Fruit fly (Drosophila melanogaster): ENCODE data around the gene CG13692.

CG13692 gene

dm6 chr2L:414593-415399, 6.8 kb upstream of the CG13692 start, which contains the start of the genes AP-2alpha and ebi (continued):
- peak; percentile 95 for TF ChIP-seq CG12659 (GFP tag; optimal IDR thresholded peaks at IDR 0.05)
- TF ChIP-seq H15 (GFP tag; IDR thresholded peaks at IDR 0.05), result peak; percentile 77
- peak; percentile 90 for TF ChIP-seq CG1603 (tag; optimal IDR thresholded peaks at IDR 0.05)
- peak; percentile 29 for TF ChIP-seq CG10565 (GFP tag; optimal IDR thresholded peaks at IDR 0.05)
- peak; percentile 91 for TF ChIP-seq Mes4 (GFP tag; optimal IDR thresholded peaks at IDR 0.05)
- TF ChIP-seq dm (GFP tag; optimal IDR thresholded peaks at IDR 0.05), result peak; percentile 91
- TF ChIP-seq tin (GFP tag; optimal IDR thresholded peaks at IDR 0.05), result peak; percentile 89
- no peak for TF ChIP-seq bigmax (GFP tag; optimal IDR thresholded peaks at IDR 0.05)
- TF ChIP-seq E2f1 (GFP tag; IDR thresholded peaks at IDR 0.05), result peak; percentile 84
- peak; percentile 82 for TF ChIP-seq CG8765 (GFP tag; IDR thresholded peaks at IDR 0.05)
- peak; percentile 22 for TF ChIP-seq sqz (GFP tag; optimal IDR thresholded peaks at IDR 0.05)
- TF ChIP-seq oc (tag; optimal IDR thresholded peaks at IDR 0.05), result no peak
- TF ChIP-seq CG2202 (tag; optimal IDR thresholded peaks at IDR 0.05), result peak; percentile 77
- TF ChIP-seq tio (GFP tag; optimal IDR thresholded peaks at IDR 0.05), result no peak
- TF ChIP-seq Aef1 (GFP tag; IDR thresholded peaks at IDR 0.05), result peak; percentile 92
- TF ChIP-seq CG17361 (GFP tag; IDR thresholded peaks at IDR 0.05), result peak; percentile 92
- TF ChIP-seq CG30020 (tag; optimal IDR thresholded peaks at IDR 0.05), result peak; percentile 74
- TF ChIP-seq corto (GFP tag; optimal IDR thresholded peaks at IDR 0.05), result no peak
- TF ChIP-seq CG7786 (GFP tag; optimal IDR thresholded peaks at IDR 0.05), result peak; percentile 95
- peak; percentile 85 for TF ChIP-seq Camta (GFP tag; optimal IDR thresholded peaks at IDR 0.05)
- peak; percentile 72 for TF ChIP-seq CG8290 (GFP tag; optimal IDR thresholded peaks at IDR 0.05)
- TF ChIP-seq CG8290 (tag; optimal IDR thresholded peaks at IDR 0.05), result peak; percentile 31 to 61
- no peak for TF ChIP-seq fd64A (GFP tag; optimal IDR thresholded peaks at IDR 0.05)
- no peak; the same call in 1 of the 2 replicates for TF ChIP-seq Scr (GFP tag; IDR thresholded peaks at IDR 0.05; ENCODE audit: partially characterized antibody)
- peak; percentile 39; the same call in 1 of the 2 replicates for TF ChIP-seq Ravus (GFP tag; IDR thresholded peaks at IDR 0.05)
- TF ChIP-seq Xbp1 (GFP tag; optimal IDR thresholded peaks at IDR 0.05), result peak; percentile 94
- TF ChIP-seq aop (GFP tag; IDR thresholded peaks at IDR 0.05), result no peak
- TF ChIP-seq pita (GFP tag; optimal IDR thresholded peaks at IDR 0.05), result no peak
- peak; percentile 76 for TF ChIP-seq CG10979 (tag; optimal IDR thresholded peaks at IDR 0.05)
- TF ChIP-seq dmrt99B (tag; optimal IDR thresholded peaks at IDR 0.05), result no peak
- TF ChIP-seq ap (GFP tag; IDR thresholded peaks at IDR 0.05), result peak; percentile 53
- peak; percentile 95 for TF ChIP-seq Antp (GFP tag; optimal IDR thresholded peaks at IDR 0.05)
- peak; percentile 78 for TF ChIP-seq CG7556 (GFP tag; optimal IDR thresholded peaks at IDR 0.05)
- TF ChIP-seq pan (optimal IDR thresholded peaks at IDR 0.05), result no peak
- TF ChIP-seq pan (GFP tag; optimal IDR thresholded peaks at IDR 0.05 in 1 of 2, IDR thresholded peaks at IDR 0.05 in 1 of 2), result peak in 1 of 2 experiments; percentile 82
- peak; percentile 95 for TF ChIP-seq nmo (GFP tag; optimal IDR thresholded peaks at IDR 0.05)
- peak; percentile 63; the same call in 1 of the 2 replicates for TF ChIP-seq CG43689 (GFP tag; IDR thresholded peaks at IDR 0.05)
- TF ChIP-seq gce (GFP tag; IDR thresholded peaks at IDR 0.05), result peak; percentile 63; the same call in 2 of the 3 replicates
- peak; percentile 70 for TF ChIP-seq unpg (GFP tag; optimal IDR thresholded peaks at IDR 0.05)
- peak; percentile 72 for TF ChIP-seq Nf-YC (tag; optimal IDR thresholded peaks at IDR 0.05)
- no peak for TF ChIP-seq CG6854 (GFP tag; optimal IDR thresholded peaks at IDR 0.05)
- peak; percentile 68 for TF ChIP-seq CG11723 (GFP tag; optimal IDR thresholded peaks at IDR 0.05)
- TF ChIP-seq dpn (GFP tag; optimal IDR thresholded peaks at IDR 0.05), result peak; percentile 94
- peak; percentile 84 for TF ChIP-seq cato (GFP tag; optimal IDR thresholded peaks at IDR 0.05; ENCODE audit: borderline replicate concordance)
- TF ChIP-seq lbe (GFP tag; optimal IDR thresholded peaks at IDR 0.05), result peak; percentile 52
- TF ChIP-seq CG6689 (GFP tag; IDR thresholded peaks at IDR 0.05), result peak; percentile 100
- no peak for TF ChIP-seq br (optimal IDR thresholded peaks at IDR 0.05)
- TF ChIP-seq CG12769 (tag; optimal IDR thresholded peaks at IDR 0.05), result peak; percentile 90
- TF ChIP-seq YL-1 (GFP tag; optimal IDR thresholded peaks at IDR 0.05), result peak; percentile 91
- peak; percentile 92 for TF ChIP-seq Gug (GFP tag; IDR thresholded peaks at IDR 0.05)

All from whole organism, embryonic.